Fruit fly (Drosophila melanogaster) whole organism, embryonic: ENCODE data around the gene Gart.

ENCODE experiments used
- Bgb ChIP-seq: fragments of 200-800 bp; sonication (Bioruptor generic); IDR thresholded peaks from 2 replicates; pipeline ENCODE4 v1.3.6; 2022; ENCODE audit warnings: missing biosample characterization, missing genetic modification characterization; ENCODE audit not compliant: partially characterized antibody
- CG10321 ChIP-seq: fragments of 200-800 bp; sonication (Bioruptor generic); IDR thresholded peaks from 2 replicates; pipeline ENCODE4 v1.3.6; 2022; ENCODE audit warnings: missing biosample characterization, missing genetic modification characterization
- CG10543 ChIP-seq: fragments of 200-800 bp; sonication (Bioruptor generic); optimal IDR thresholded peaks from 3 replicates; lab custom pipeline; 2017; ENCODE audit warnings: missing biosample characterization, mild to moderate bottlenecking, missing genetic modification characterization, moderate library complexity
- CG10565 ChIP-seq: fragments of 200-800 bp; sonication (Bioruptor generic); optimal IDR thresholded peaks from 3 replicates; lab custom pipeline; 2016; ENCODE audit warnings: missing biosample characterization, mild to moderate bottlenecking, missing genetic modification characterization
- CG11723 ChIP-seq: fragments of 200-800 bp; sonication (Bioruptor generic); optimal IDR thresholded peaks from 2 replicates; lab custom pipeline; 2017; ENCODE audit warnings: missing biosample characterization, mild to moderate bottlenecking, missing genetic modification characterization
- CG12155 ChIP-seq: fragments of 200-800 bp; sonication (Bioruptor generic); optimal IDR thresholded peaks from 3 replicates; lab custom pipeline; 2016; ENCODE audit warnings: missing biosample characterization, missing genetic modification characterization
- CG12219 ChIP-seq: fragments of 200-800 bp; sonication (Bioruptor generic); optimal IDR thresholded peaks from 3 replicates; lab custom pipeline; 2018; ENCODE audit warnings: missing biosample characterization, mild to moderate bottlenecking, missing genetic modification characterization
- CG12236 ChIP-seq: fragments of 200-800 bp; sonication (Bioruptor generic); optimal IDR thresholded peaks from 2 replicates; lab custom pipeline; 2016; ENCODE audit warnings: missing biosample characterization, missing genetic modification characterization
- CG13287 ChIP-seq: fragments of 200-800 bp; sonication (Bioruptor generic); IDR thresholded peaks from 2 replicates; pipeline ENCODE4 v1.3.6; 2022; ENCODE audit warnings: missing biosample characterization, missing genetic modification characterization; ENCODE audit not compliant: partially characterized antibody
- CG13624 ChIP-seq: fragments of 200-800 bp; sonication (Bioruptor generic); optimal IDR thresholded peaks from 2 replicates; lab custom pipeline; 2016; ENCODE audit warnings: missing biosample characterization, missing genetic modification characterization
- CG14860 ChIP-seq: fragments of 200-800 bp; sonication (Bioruptor generic); IDR thresholded peaks from 3 replicates; pipeline ENCODE4 v1.3.6; 2022; ENCODE audit warnings: missing biosample characterization, missing genetic modification characterization; ENCODE audit not compliant: partially characterized antibody
- CG17186 ChIP-seq: fragments of 200-800 bp; sonication (Bioruptor generic); optimal IDR thresholded peaks from 3 replicates; lab custom pipeline; 2017; ENCODE audit warnings: missing biosample characterization, missing genetic modification reagents, missing genetic modification characterization
- CG17612 ChIP-seq: fragments of 200-800 bp; sonication (Bioruptor generic); IDR thresholded peaks from 2 replicates; pipeline ENCODE4 v1.3.6; 2022; ENCODE audit warnings: missing biosample characterization, missing genetic modification characterization
- CG2129 ChIP-seq: fragments of 200-800 bp; sonication (Bioruptor generic); IDR thresholded peaks from 2 replicates; pipeline ENCODE4 v1.3.6; 2022; ENCODE audit warnings: missing biosample characterization, missing genetic modification characterization; ENCODE audit not compliant: partially characterized antibody
- CG30403 ChIP-seq: fragments of 200-800 bp; sonication (Bioruptor generic); optimal IDR thresholded peaks from 3 replicates; lab custom pipeline; 2016; ENCODE audit warnings: missing biosample characterization, missing genetic modification characterization
- CG3838 ChIP-seq: fragments of 200-800 bp; sonication (Bioruptor generic); optimal IDR thresholded peaks from 3 replicates; lab custom pipeline; 2016; ENCODE audit warnings: missing biosample characterization, missing genetic modification characterization
- CG3847 ChIP-seq: fragments of 200-800 bp; sonication (Bioruptor generic); IDR thresholded peaks from 2 replicates; pipeline ENCODE4 v1.3.6; 2022; ENCODE audit warnings: missing biosample characterization, missing genetic modification characterization
- CG4820 ChIP-seq: fragments of 200-800 bp; sonication (Bioruptor generic); optimal IDR thresholded peaks from 3 replicates; lab custom pipeline; 2016; ENCODE audit warnings: missing biosample characterization, missing genetic modification characterization
- CG6791 ChIP-seq: fragments of 200-800 bp; sonication (Bioruptor generic); IDR thresholded peaks from 3 replicates; pipeline ENCODE4 v1.3.6; 2022; ENCODE audit warnings: missing biosample characterization, missing genetic modification characterization; ENCODE audit not compliant: partially characterized antibody
- CG6813 ChIP-seq: fragments of 200-800 bp; sonication (Bioruptor generic); optimal IDR thresholded peaks from 2 replicates; lab custom pipeline; 2017; ENCODE audit warnings: missing biosample characterization, missing genetic modification characterization, mild to moderate bottlenecking, moderate library complexity, missing genetic modification reagents
- CG7786 ChIP-seq: fragments of 200-800 bp; sonication (Bioruptor generic); optimal IDR thresholded peaks from 2 replicates; lab custom pipeline; 2016; ENCODE audit warnings: missing biosample characterization, missing genetic modification characterization
- CG8359 ChIP-seq: fragments of 200-800 bp; sonication (Bioruptor generic); optimal IDR thresholded peaks from 2 replicates; lab custom pipeline; 2017; ENCODE audit warnings: missing biosample characterization, mild to moderate bottlenecking, missing genetic modification characterization, borderline replicate concordance
- CG8388 ChIP-seq: fragments of 200-800 bp; sonication (Bioruptor generic); optimal IDR thresholded peaks from 2 replicates; lab custom pipeline; 2019; ENCODE audit warnings: missing biosample characterization, mild to moderate bottlenecking, missing genetic modification characterization, moderate library complexity
- CG9215 ChIP-seq: fragments of 200-800 bp; sonication (Bioruptor generic); IDR thresholded peaks from 2 replicates; pipeline ENCODE4 v1.3.6; 2022; ENCODE audit warnings: missing biosample characterization, missing genetic modification characterization
- CG9932 ChIP-seq: fragments of 200-800 bp; sonication (Bioruptor generic); IDR thresholded peaks from 2 replicates; pipeline ENCODE4 v1.3.6; 2022; ENCODE audit warnings: missing biosample characterization, missing genetic modification characterization
- Fer2 ChIP-seq: fragments of 200-800 bp; sonication (Bioruptor generic); optimal IDR thresholded peaks from 2 replicates; lab custom pipeline; 2018; ENCODE audit warnings: missing biosample characterization, mild to moderate bottlenecking, missing genetic modification characterization, moderate library complexity
- HmgZ ChIP-seq: fragments of 200-800 bp; sonication (Bioruptor generic); optimal IDR thresholded peaks from 2 replicates; lab custom pipeline; 2018; ENCODE audit warnings: missing biosample characterization, mild to moderate bottlenecking, missing genetic modification characterization
- Jarid2 ChIP-seq: fragments of 200-800 bp; sonication (Bioruptor generic); optimal IDR thresholded peaks from 3 replicates; lab custom pipeline; 2017; ENCODE audit warnings: mild to moderate bottlenecking, missing biosample characterization, missing genetic modification reagents, missing genetic modification characterization
- PHDP ChIP-seq: fragments of 200-800 bp; sonication (Bioruptor generic); optimal IDR thresholded peaks from 3 replicates; lab custom pipeline; 2018; ENCODE audit warnings: missing biosample characterization, mild to moderate bottlenecking, missing genetic modification characterization, moderate library complexity
- YL-1 ChIP-seq: fragments of 200-800 bp; sonication (Bioruptor generic); optimal IDR thresholded peaks from 3 replicates; lab custom pipeline; 2017; ENCODE audit warnings: missing biosample characterization, mild to moderate bottlenecking, missing genetic modification characterization
- ac ChIP-seq: fragments of 200-800 bp; sonication (Bioruptor generic); optimal IDR thresholded peaks from 3 replicates; lab custom pipeline; 2017; ENCODE audit warnings: missing biosample characterization, mild to moderate bottlenecking, missing genetic modification characterization
- amos ChIP-seq: fragments of 200-800 bp; sonication (Bioruptor generic); IDR thresholded peaks from 2 replicates; pipeline ENCODE4 v1.3.6; 2022; ENCODE audit warnings: missing biosample characterization, missing genetic modification characterization; ENCODE audit not compliant: partially characterized antibody
- az2 ChIP-seq: fragments of 200-800 bp; sonication (Bioruptor generic); optimal IDR thresholded peaks from 3 replicates; lab custom pipeline; 2016; ENCODE audit warnings: missing biosample characterization, missing genetic modification characterization
- bab2 ChIP-seq: fragments of 200-800 bp; sonication (Bioruptor generic); optimal IDR thresholded peaks from 2 replicates; lab custom pipeline; 2016; ENCODE audit warnings: missing biosample characterization, missing genetic modification characterization
- bcd ChIP-seq: fragments of 200-800 bp; sonication (Bioruptor generic); optimal IDR thresholded peaks from 2 replicates; lab custom pipeline; 2017; ENCODE audit warnings: missing biosample characterization, mild to moderate bottlenecking, missing genetic modification characterization
- cas ChIP-seq: fragments of 200-800 bp; sonication (Bioruptor generic); IDR thresholded peaks from 2 replicates; pipeline ENCODE4 v1.3.6; 2022; ENCODE audit warnings: missing biosample characterization, missing genetic modification characterization
- cg ChIP-seq: fragments of 200-800 bp; sonication (Bioruptor generic); optimal IDR thresholded peaks from 3 replicates; lab custom pipeline; 2019; ENCODE audit warnings: missing biosample characterization, mild to moderate bottlenecking, missing genetic modification characterization, moderate library complexity
- chm ChIP-seq: fragments of 200-800 bp; sonication (Bioruptor generic); IDR thresholded peaks from 2 replicates; pipeline ENCODE4 v1.3.6; 2022; ENCODE audit warnings: missing biosample characterization, missing genetic modification characterization
- croc ChIP-seq: fragments of 200-800 bp; sonication (Bioruptor generic); conservative IDR thresholded peaks from 3 replicates; pipeline ENCODE4 v1.3.6; 2022; ENCODE audit warnings: missing biosample characterization, missing genetic modification characterization
- emc ChIP-seq: fragments of 200-800 bp; sonication (Bioruptor generic); optimal IDR thresholded peaks from 2 replicates; lab custom pipeline; 2016; ENCODE audit warnings: missing biosample characterization, missing genetic modification characterization
- hbn ChIP-seq: fragments of 200-800 bp; sonication (Bioruptor generic); IDR thresholded peaks from 2 replicates; pipeline ENCODE4 v1.3.6; 2022; ENCODE audit warnings: missing biosample characterization, missing genetic modification characterization; ENCODE audit not compliant: partially characterized antibody
- ind ChIP-seq: fragments of 200-800 bp; sonication (Bioruptor generic); optimal IDR thresholded peaks from 3 replicates; lab custom pipeline; 2016; ENCODE audit warnings: missing biosample characterization, missing genetic modification characterization
- lab ChIP-seq: fragments of 200-800 bp; sonication (Bioruptor generic); optimal IDR thresholded peaks from 3 replicates; lab custom pipeline; 2017; ENCODE audit warnings: missing biosample characterization, missing genetic modification characterization, mild to moderate bottlenecking, moderate library complexity, missing genetic modification reagents
- tin ChIP-seq: fragments of 200-800 bp; sonication (Bioruptor generic); optimal IDR thresholded peaks from 3 replicates; lab custom pipeline; 2016; ENCODE audit warnings: missing biosample characterization, missing genetic modification characterization
- tll ChIP-seq, 2 experiments: fragments of 200-800 bp in 1 of 2; fragments of >200 bp in 1 of 2; sonication (Bioruptor generic) in 1 of 2; optimal IDR thresholded peaks; 2 replicates each; lab custom pipeline; 2017 to 2019; ENCODE audit warnings: missing biosample characterization in 2 of 2, missing genetic modification characterization in 2 of 2, mild to moderate bottlenecking in 1 of 2, moderate library complexity in 1 of 2
- twi ChIP-seq: fragments of 200-800 bp; optimal IDR thresholded peaks from 2 replicates; lab custom pipeline; 2019; ENCODE audit warnings: missing biosample characterization, mild to moderate bottlenecking, missing genetic modification characterization, moderate library complexity
- vnd ChIP-seq: fragments of 200-800 bp; sonication (Bioruptor generic); IDR thresholded peaks from 3 replicates; pipeline ENCODE4 v1.3.6; 2022; ENCODE audit warnings: missing biosample characterization, missing genetic modification characterization; ENCODE audit not compliant: partially characterized antibody
- wor ChIP-seq: fragments of 200-800 bp; sonication (Bioruptor generic); IDR thresholded peaks from 2 replicates; pipeline ENCODE4 v1.3.6; 2022; ENCODE audit warnings: missing biosample characterization, missing genetic modification characterization

The Gart gene

DNA sequence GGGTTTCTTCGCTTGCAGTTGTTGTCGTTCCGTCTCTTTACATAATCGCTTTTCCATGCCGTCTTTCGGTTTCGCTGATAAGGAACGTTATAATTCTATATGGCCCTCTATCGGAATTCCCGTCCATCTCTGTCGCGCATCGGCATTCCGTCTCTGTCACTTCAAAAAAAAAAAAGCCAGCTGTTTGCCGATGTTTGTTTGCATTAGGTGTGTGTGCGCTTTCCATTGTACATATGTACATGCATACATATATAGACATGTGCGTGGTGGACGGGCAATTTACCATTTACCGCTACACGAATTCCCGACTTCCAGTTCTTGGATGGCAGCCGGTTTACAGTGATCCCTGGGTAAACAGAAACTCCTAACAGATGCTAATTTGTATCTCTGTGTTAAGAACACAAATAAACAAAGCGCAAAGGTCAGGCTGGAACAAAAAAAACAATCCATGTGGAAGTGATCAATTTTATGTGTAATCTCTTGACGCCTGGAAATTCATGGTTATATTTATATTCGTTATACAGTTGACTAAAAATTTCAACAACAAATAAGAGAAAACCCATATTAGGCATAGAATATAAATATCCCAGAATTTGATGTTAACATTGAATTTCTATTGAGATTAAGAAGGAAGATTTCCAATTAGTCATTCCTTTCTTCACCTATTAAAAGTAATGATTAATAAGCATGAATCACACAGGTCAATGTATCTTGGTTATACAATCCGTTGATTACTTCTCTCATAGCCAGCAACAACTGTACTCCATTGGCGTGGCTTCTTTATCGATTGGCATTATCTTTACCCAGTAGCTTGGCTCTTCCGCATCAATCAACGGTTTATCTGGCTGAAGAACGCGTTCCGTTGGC lies 19.6 kb upstream of the Gart start (continued):
- TF ChIP-seq wor (GFP tag; lab: Robert Waterston, UW) (no peak), CG14860 (GFP tag; lab: Robert Waterston, UW) (no peak), Bgb (GFP tag; lab: Robert Waterston, UW) (no peak), CG9215 (GFP tag; lab: Robert Waterston, UW) (no peak), bcd (GFP tag; lab: Kevin White, UChicago) (no peak), CG8388 (GFP tag; lab: Kevin White, UChicago) (no peak), hbn (no peak), vnd (no peak), Fer2 (tag; lab: Kevin White, UChicago) (no peak), tin (GFP tag; lab: Kevin White, UChicago) (no peak), ind (GFP tag; lab: Kevin White, UChicago) (peak; percentile 18), CG12219 (GFP tag; lab: Kevin White, UChicago) (peak; percentile 47), CG9932 (GFP tag; lab: Robert Waterston, UW) (no peak), YL-1 (GFP tag; lab: Kevin White, UChicago) (peak; percentile 31), HmgZ (tag; lab: Kevin White, UChicago) (no peak), CG17186 (GFP tag; lab: Kevin White, UChicago) (no peak), cg (GFP tag; lab: Kevin White, UChicago) (peak; percentile 35), CG17612 (GFP tag; lab: Robert Waterston, UW) (no peak), CG10321 (GFP tag; lab: Robert Waterston, UW) (peak; percentile 65; the same call in 1 of the 2 replicates), lab (GFP tag; lab: Kevin White, UChicago) (no peak), CG13287 (GFP tag; lab: Robert Waterston, UW) (no peak), cas (GFP tag; lab: Robert Waterston, UW) (no peak), Jarid2 (no peak), CG4820 (no peak), twi (peak; percentile 89), tll (GFP tag; optimal IDR thresholded peaks at IDR 0.05; lab: Kevin White, UChicago) (peak in 1 of 2 experiments; percentile 76), CG12155 (no peak), amos (no peak), CG30403 (GFP tag; lab: Kevin White, UChicago) (peak; percentile 28), CG3838 (GFP tag; lab: Kevin White, UChicago) (peak; percentile 76), CG3847 (GFP tag; lab: Robert Waterston, UW) (no peak), CG6791 (GFP tag; lab: Robert Waterston, UW) (no peak), CG12236 (GFP tag; lab: Kevin White, UChicago) (peak; percentile 33), CG7786 (no peak), CG11723 (GFP tag; lab: Kevin White, UChicago) (peak; percentile 51), az2 (GFP tag; lab: Kevin White, UChicago) (no peak), ac (GFP tag; lab: Kevin White, UChicago) (peak; percentile 83), CG6813 (GFP tag; lab: Kevin White, UChicago) (peak; percentile 9), CG10565 (GFP tag; lab: Kevin White, UChicago) (no peak), chm (peak; percentile 71; the same call in 1 of the 2 replicates), PHDP (tag; lab: Kevin White, UChicago) (peak; percentile 15), CG10543 (GFP tag; lab: Kevin White, UChicago) (no peak), croc (no peak), emc (GFP tag; lab: Kevin White, UChicago) (no peak), CG8359 (GFP tag; lab: Kevin White, UChicago) (no peak), bab2 (GFP tag; lab: Kevin White, UChicago) (peak; percentile 24), CG2129 (no peak), CG13624 (GFP tag; lab: Kevin White, UChicago) (no peak)
